Fruit fly (Drosophila melanogaster) whole organism, pupa: Measurements from ENCODE around the gene Mst57Dc.

ENCODE experiments used
- CG12605 ChIP-seq: fragments of 200-800 bp; sonication (Bioruptor generic); IDR thresholded peaks from 2 replicates; pipeline ENCODE4 v1.3.6; 2022; ENCODE audit warnings: missing biosample characterization, missing genetic modification characterization
- CG4496 ChIP-seq: fragments of 200-800 bp; sonication (Bioruptor generic); IDR thresholded peaks from 3 replicates; pipeline ENCODE4 v1.3.6; 2022; ENCODE audit warnings: missing biosample characterization, missing genetic modification characterization
- CG9948 ChIP-seq: fragments of 200-800 bp; sonication (Bioruptor generic); optimal IDR thresholded peaks from 2 replicates; lab custom pipeline; 2018; ENCODE audit warnings: missing biosample characterization, mild to moderate bottlenecking, missing genetic modification characterization, moderate library complexity

dm6 chr3R:25790371-25790770 lies 39.1 kb downstream of the Mst57Dc start, which contains the start of gene CG31093:
- TF ChIP-seq CG4496 (no peak), CG9948 (no peak), CG12605 (GFP tag; lab: Robert Waterston, UW) (no peak)
